Fruit fly (Drosophila melanogaster) whole organism: ENCODE measurements around the gene CG10254.

Experiments used
- Dll ChIP-seq: fragments of >200 bp; optimal IDR thresholded peaks from 2 replicates; lab custom pipeline; 2017
- psq ChIP-seq: fragments of >200 bp; optimal IDR thresholded peaks from 2 replicates; lab custom pipeline; 2017

- TF ChIP-seq Dll (lab: Kevin White, UChicago) (no peak), psq (no peak)
Measured at dm6 chr3R:23735648-23736047, 40.9 kb upstream of the CG10254 start.
